Worm (Caenorhabditis elegans): ENCODE measurements around the gene F25E5.5.

Gene F25E5.5

ce11 chrV:7408520-7408919 is 38.5 kb upstream of the F25E5.5 start, which contains the start of gene srt-6:
Gene srt-6 (minus strand): TSS chrV:7408814.
- no peak for TF ChIP-seq mab-5 (tag; optimal IDR thresholded peaks at IDR 0.05)
- TF ChIP-seq bed-3 (GFP tag; optimal IDR thresholded peaks at IDR 0.05) = no peak
- peak; percentile 91 for TF ChIP-seq zip-8 (tag; optimal IDR thresholded peaks at IDR 0.05)

- TF ChIP-seq unc-120 (tag; optimal IDR thresholded peaks at IDR 0.05; ENCODE audit: poor library complexity, severe bottlenecking) (no peak), ztf-11 (tag; optimal IDR thresholded peaks at IDR 0.05) (no peak), unc-39 (tag; optimal IDR thresholded peaks at IDR 0.05) (no peak), mab-5 (tag; optimal IDR thresholded peaks at IDR 0.05) (no peak), M03D4.4 (tag; optimal IDR thresholded peaks at IDR 0.05) (no peak), nhr-2 (tag; optimal IDR thresholded peaks at IDR 0.05) (no peak), sem-2 (GFP tag; optimal IDR thresholded peaks at IDR 0.05) (no peak), lsy-2 (tag; optimal IDR thresholded peaks at IDR 0.05) (no peak), flh-1 (GFP tag; optimal IDR thresholded peaks at IDR 0.05) (no peak), mep-1 (tag; optimal IDR thresholded peaks at IDR 0.05) (no peak)
Observed at ce11 chrV:7409599-7409998, 37.5 kb upstream of the F25E5.5 start, which contains the start of gene R13D7.2. Gene R13D7.2 (plus strand): TSS chrV:7409899.

- TF ChIP-seq pha-4 (tag; optimal IDR thresholded peaks at IDR 0.05) = no peak
- no peak for TF ChIP-seq ztf-11 (tag; optimal IDR thresholded peaks at IDR 0.05)
- TF ChIP-seq elt-3 (tag; optimal IDR thresholded peaks at IDR 0.05) = no peak
- TF ChIP-seq unc-39 (tag; optimal IDR thresholded peaks at IDR 0.05) = no peak
- no peak for TF ChIP-seq ceh-83 (GFP tag; optimal IDR thresholded peaks at IDR 0.05)
- TF ChIP-seq sptf-1 (tag; optimal IDR thresholded peaks at IDR 0.05) = no peak
- no peak for TF ChIP-seq lin-32 (GFP tag; optimal IDR thresholded peaks at IDR 0.05)
- TF ChIP-seq blmp-1 (tag; optimal IDR thresholded peaks at IDR 0.05) = no peak
- TF ChIP-seq M03D4.4 (tag; optimal IDR thresholded peaks at IDR 0.05) = no peak
- no peak for TF ChIP-seq nhr-2 (tag; optimal IDR thresholded peaks at IDR 0.05)
- no peak for TF ChIP-seq mep-1 (tag; optimal IDR thresholded peaks at IDR 0.05)
- TF ChIP-seq tbx-8 (GFP tag; optimal IDR thresholded peaks at IDR 0.05) = no peak
- TF ChIP-seq zip-8 (tag; optimal IDR thresholded peaks at IDR 0.05) = no peak
- TF ChIP-seq lsy-2 (tag; optimal IDR thresholded peaks at IDR 0.05) = no peak
- no peak for TF ChIP-seq nhr-76 (tag; optimal IDR thresholded peaks at IDR 0.05)
- TF ChIP-seq ceh-39 (tag; optimal IDR thresholded peaks at IDR 0.05) = no peak
Observed at ce11 chrV:7411695-7412094, 35.4 kb upstream of the F25E5.5 start, which contains the start of gene str-41. Gene str-41 (plus strand): TSS chrV:7411995.

- TF ChIP-seq nhr-28 (tag; optimal IDR thresholded peaks at IDR 0.05) (no peak), nhr-2 (tag; optimal IDR thresholded peaks at IDR 0.05) (no peak), nhr-76 (tag; optimal IDR thresholded peaks at IDR 0.05) (no peak), mls-2 (tag; optimal IDR thresholded peaks at IDR 0.05) (no peak), mab-5 (tag; optimal IDR thresholded peaks at IDR 0.05) (no peak), M03D4.4 (tag; optimal IDR thresholded peaks at IDR 0.05) (no peak), blmp-1 (tag; optimal IDR thresholded peaks at IDR 0.05) (no peak), tbx-8 (GFP tag; optimal IDR thresholded peaks at IDR 0.05) (no peak), ceh-43 (GFP tag; optimal IDR thresholded peaks at IDR 0.05) (no peak), cnd-1 (tag; optimal IDR thresholded peaks at IDR 0.05) (no peak)
Observed at ce11 chrV:7413107-7413774, 33.8 kb upstream of the F25E5.5 start, which contains the start of gene F18E3.11. Gene F18E3.11 (plus strand): TSS chrV:7413482.

- TF ChIP-seq elt-3 (tag; optimal IDR thresholded peaks at IDR 0.05) (no peak), ztf-11 (tag; optimal IDR thresholded peaks at IDR 0.05) (no peak), snpc-4 (tag; optimal IDR thresholded peaks at IDR 0.05) (no peak), unc-62 (GFP tag; optimal IDR thresholded peaks at IDR 0.05) (no peak)
Observed at ce11 chrV:7414909-7415308, 32.2 kb upstream of the F25E5.5 start, which contains the start of gene F18E3.12. Gene F18E3.12 (plus strand): TSS chrV:7414985.

- TF ChIP-seq blmp-1 (tag; optimal IDR thresholded peaks at IDR 0.05) = no peak
- TF ChIP-seq ces-1 (GFP tag; optimal IDR thresholded peaks at IDR 0.05) = no peak
- no peak for TF ChIP-seq unc-120 (tag; optimal IDR thresholded peaks at IDR 0.05; ENCODE audit: poor library complexity, severe bottlenecking)
- TF ChIP-seq elt-3 (tag; optimal IDR thresholded peaks at IDR 0.05) = peak; percentile 22
- TF ChIP-seq nhr-76 (tag; optimal IDR thresholded peaks at IDR 0.05) = no peak
- no peak for TF ChIP-seq flh-1 (GFP tag; optimal IDR thresholded peaks at IDR 0.05)
- TF ChIP-seq unc-62 (GFP tag; optimal IDR thresholded peaks at IDR 0.05) = peak; percentile 69
- no peak for TF ChIP-seq ceh-83 (GFP tag; optimal IDR thresholded peaks at IDR 0.05)
- no peak for TF ChIP-seq zip-8 (tag; optimal IDR thresholded peaks at IDR 0.05)
- no peak for TF ChIP-seq cnd-1 (tag; optimal IDR thresholded peaks at IDR 0.05)
- TF ChIP-seq M03D4.4 (tag; optimal IDR thresholded peaks at IDR 0.05) = no peak
- TF ChIP-seq nhr-12 (tag; optimal IDR thresholded peaks at IDR 0.05) = no peak
- TF ChIP-seq tbx-8 (GFP tag; optimal IDR thresholded peaks at IDR 0.05) = no peak
- no peak for TF ChIP-seq ceh-43 (GFP tag; optimal IDR thresholded peaks at IDR 0.05)
- no peak for TF ChIP-seq bed-3 (GFP tag; optimal IDR thresholded peaks at IDR 0.05)
- TF ChIP-seq pha-4 (tag; optimal IDR thresholded peaks at IDR 0.05) = no peak
Observed at ce11 chrV:7415780-7416428, 31.2 kb upstream of the F25E5.5 start, which contains the start of gene F18E3.13. Gene F18E3.13 (plus strand): TSS chrV:7416164.
